Worm (Caenorhabditis elegans) whole organism, young adult: ENCODE data around the gene K08A2.2.
"Not testable (repeated sequence)": the region's sequence is repeated elsewhere in the genome, so short reads cannot be mapped to it uniquely, and the experiment has no call there.

Experiments used
- F57C9.4 ChIP-seq: sonication (generic microtip); optimal IDR thresholded peaks from 2 replicates; lab custom pipeline; 2017; ENCODE audit warnings: mild to moderate bottlenecking, missing genetic modification characterization, missing compliant biosample characterization
- hsf-1 ChIP-seq: fragments of 200-800 bp; sonication (Bioruptor generic); IDR thresholded peaks from 2 replicates; pipeline ENCODE4 v1.3.6; 2022; ENCODE audit warnings: missing genetic modification reagents, missing genetic modification characterization, missing compliant biosample characterization
- madf-8 ChIP-seq: fragments of 200-800 bp; sonication (Bioruptor generic); conservative IDR thresholded peaks from 2 replicates; pipeline ENCODE4 v1.3.6; 2022; ENCODE audit warnings: missing genetic modification reagents, missing genetic modification characterization, missing compliant biosample characterization
- repo-1 ChIP-seq: sonication (generic microtip); optimal IDR thresholded peaks from 2 replicates; lab custom pipeline; 2017; ENCODE audit warnings: mild to moderate bottlenecking, missing genetic modification characterization, missing compliant biosample characterization
- tbp1 ChIP-seq: fragments of 200-800 bp; sonication (Bioruptor generic); optimal IDR thresholded peaks from 2 replicates; lab custom pipeline; 2018; ENCODE audit warnings: mild to moderate bottlenecking, missing genetic modification characterization, missing compliant biosample characterization

DNA sequence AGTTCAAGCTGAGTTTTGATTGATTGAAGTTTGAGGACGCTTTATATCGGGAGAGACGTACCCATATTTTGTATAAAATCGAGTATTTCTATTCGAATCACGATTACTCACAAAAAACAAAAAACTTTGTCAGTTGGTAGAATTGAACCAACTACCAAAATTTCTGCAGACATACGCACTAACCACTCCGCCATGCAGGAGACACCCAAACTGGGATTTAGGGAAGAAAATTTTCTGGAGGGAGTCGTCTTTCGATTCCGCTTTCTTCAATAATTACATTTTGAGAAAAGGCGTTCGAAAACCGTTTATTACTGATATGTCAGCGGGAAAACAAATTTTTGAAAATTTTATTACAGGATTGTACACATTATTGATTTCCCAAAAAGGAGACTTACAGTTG lies 39.9 kb downstream of the K08A2.2 start:
- not testable (repeated sequence) for TF ChIP-seq madf-8 (GFP tag; lab: Robert Waterston, UW); repo-1 (tag; lab: Kevin White, UChicago); hsf-1 (GFP tag; lab: Robert Waterston, UW); F57C9.4
- TF ChIP-seq tbp1 = peak; percentile 84
